Worm (Caenorhabditis elegans) whole organism, L1 larva: Measurements from ENCODE around the gene mks-3.

ENCODE experiments used
- C16A3.4 ChIP-seq: fragments of 150-350 bp; optimal IDR thresholded peaks from 2 replicates; lab custom pipeline; 2014; ENCODE audit warnings: missing biosample characterization, missing genetic modification characterization
- C34B4.2 ChIP-seq: sonication (generic microtip); optimal IDR thresholded peaks from 2 replicates; lab custom pipeline; 2017; ENCODE audit warnings: mild to moderate bottlenecking, missing genetic modification characterization, missing compliant biosample characterization
- Y116A8C.19 ChIP-seq: sonication (generic microtip); optimal IDR thresholded peaks from 2 replicates; lab custom pipeline; 2016; ENCODE audit warnings: missing compliant biosample characterization, missing genetic modification characterization, borderline replicate concordance
- alr-1 ChIP-seq: fragments of 200-800 bp; sonication (Bioruptor generic); optimal IDR thresholded peaks from 2 replicates; lab custom pipeline; 2018; ENCODE audit warnings: borderline replicate concordance, mild to moderate bottlenecking, missing genetic modification characterization, missing compliant biosample characterization
- aly-2 ChIP-seq: fragments of 150-350 bp; optimal IDR thresholded peaks from 2 replicates; lab custom pipeline; 2014; ENCODE audit warnings: missing biosample characterization, missing genetic modification characterization
- ama-1 ChIP-seq: fragments of 150-350 bp; optimal IDR thresholded peaks from 2 replicates; lab custom pipeline; 2014
- blmp-1 ChIP-seq: fragments of 150-350 bp; optimal IDR thresholded peaks from 2 replicates; lab custom pipeline; 2014; ENCODE audit warnings: missing biosample characterization, missing genetic modification characterization
- ceh-63 ChIP-seq: fragments of 200-800 bp; sonication (Bioruptor generic); optimal IDR thresholded peaks from 2 replicates; lab custom pipeline; 2018; ENCODE audit warnings: mild to moderate bottlenecking, missing genetic modification characterization, missing compliant biosample characterization
- ceh-8 ChIP-seq: fragments of 200-800 bp; sonication (Bioruptor generic); optimal IDR thresholded peaks from 2 replicates; lab custom pipeline; 2018; ENCODE audit warnings: mild to moderate bottlenecking, missing genetic modification characterization, moderate library complexity, missing compliant biosample characterization
- ceh-90 ChIP-seq: sonication (generic microtip); optimal IDR thresholded peaks from 2 replicates; lab custom pipeline; 2016; ENCODE audit warnings: missing genetic modification characterization, missing compliant biosample characterization
- ces-1 ChIP-seq: fragments of 150-350 bp; optimal IDR thresholded peaks from 2 replicates; lab custom pipeline; 2014; ENCODE audit warnings: missing biosample characterization, missing genetic modification reagents, missing genetic modification characterization
- dpl-1 ChIP-seq, 3 experiments: fragments of 150-350 bp in 2 of 3; sonication (generic microtip) in 1 of 3; optimal IDR thresholded peaks; 2 replicates each; lab custom pipeline; 2014 to 2017; ENCODE audit warnings: missing biosample characterization in 3 of 3, missing genetic modification characterization in 3 of 3, missing genetic modification reagents in 3 of 3
- dsc-1 ChIP-seq: sonication (generic microtip); optimal IDR thresholded peaks from 2 replicates; lab custom pipeline; 2016; ENCODE audit warnings: mild to moderate bottlenecking, missing genetic modification characterization, missing compliant biosample characterization
- egl-13 ChIP-seq: sonication (generic microtip); optimal IDR thresholded peaks from 2 replicates; lab custom pipeline; 2016; ENCODE audit warnings: missing genotype, missing genetic modification reagents, missing genetic modification characterization, missing compliant biosample characterization
- elt-2 ChIP-seq: sonication (generic microtip); optimal IDR thresholded peaks from 2 replicates; lab custom pipeline; 2016; ENCODE audit warnings: missing genetic modification characterization, mild to moderate bottlenecking, inconsistent platforms, missing compliant biosample characterization, missing genetic modification reagents
- elt-3 ChIP-seq, 6 experiments: fragments of 150-350 bp in 1 of 6; sonication (generic microtip); optimal IDR thresholded peaks; 2 replicates each; lab custom pipeline; 2017 to 2018; ENCODE audit warnings: missing biosample characterization in 6 of 6, missing genetic modification characterization in 6 of 6, inconsistent platforms in 1 of 6
- fkh-4 ChIP-seq: sonication (generic microtip); optimal IDR thresholded peaks from 2 replicates; lab custom pipeline; 2016; ENCODE audit warnings: missing compliant biosample characterization, missing genetic modification characterization, borderline replicate concordance
- fos-1 ChIP-seq: fragments of 150-350 bp; optimal IDR thresholded peaks from 2 replicates; lab custom pipeline; 2014; ENCODE audit warnings: missing biosample characterization, missing genetic modification characterization
- hpl-2 ChIP-seq: fragments of 150-350 bp; optimal IDR thresholded peaks from 2 replicates; lab custom pipeline; 2014; ENCODE audit warnings: missing biosample characterization, missing genetic modification reagents, missing genetic modification characterization
- lin-14 ChIP-seq: fragments of 200-800 bp; sonication (Bioruptor generic); optimal IDR thresholded peaks from 2 replicates; lab custom pipeline; 2018; ENCODE audit warnings: mild to moderate bottlenecking, missing genetic modification characterization, moderate library complexity, missing compliant biosample characterization
- lin-15B ChIP-seq: fragments of 150-350 bp; sonication (generic microtip); optimal IDR thresholded peaks from 3 replicates; lab custom pipeline; 2014; ENCODE audit warnings: missing biosample characterization, missing genetic modification characterization
- mab-9 ChIP-seq: fragments of 200-800 bp; sonication (Bioruptor generic); IDR thresholded peaks from 2 replicates; pipeline ENCODE4 v1.3.6; 2022; ENCODE audit warnings: missing genetic modification reagents, missing genetic modification characterization, missing compliant biosample characterization
- mep-1 ChIP-seq: fragments of 150-350 bp; optimal IDR thresholded peaks from 2 replicates; lab custom pipeline; 2014; ENCODE audit warnings: missing biosample characterization, missing genetic modification characterization
- nhr-19 ChIP-seq: fragments of 200-800 bp; sonication (Bioruptor generic); conservative IDR thresholded peaks from 2 replicates; pipeline ENCODE4 v1.3.6; 2022; ENCODE audit warnings: missing genetic modification characterization, missing compliant biosample characterization
- nhr-28 ChIP-seq: fragments of 150-350 bp; optimal IDR thresholded peaks from 2 replicates; lab custom pipeline; 2014; ENCODE audit warnings: missing biosample characterization, missing genetic modification characterization
- nhr-71 ChIP-seq: sonication (generic microtip); optimal IDR thresholded peaks from 2 replicates; lab custom pipeline; 2016; ENCODE audit warnings: mild to moderate bottlenecking, missing genetic modification characterization, moderate library complexity, missing compliant biosample characterization
- nhr-76 ChIP-seq: sonication (generic microtip); optimal IDR thresholded peaks from 2 replicates; lab custom pipeline; 2017; ENCODE audit warnings: missing biosample characterization, missing genetic modification characterization
- nhr-77 ChIP-seq: fragments of 150-350 bp; optimal IDR thresholded peaks from 2 replicates; lab custom pipeline; 2014; ENCODE audit warnings: missing biosample characterization, missing genetic modification characterization
- nhr-84 ChIP-seq: sonication (generic microtip); optimal IDR thresholded peaks from 2 replicates; lab custom pipeline; 2017; ENCODE audit warnings: missing biosample characterization, missing genetic modification characterization
- nhr-90 ChIP-seq: sonication (generic microtip); optimal IDR thresholded peaks from 2 replicates; lab custom pipeline; 2016; ENCODE audit warnings: mild to moderate bottlenecking, missing genetic modification characterization, missing compliant biosample characterization; ENCODE audit not compliant: poor library complexity
- pax-3 ChIP-seq: fragments of 200-800 bp; sonication (Bioruptor generic); optimal IDR thresholded peaks from 2 replicates; lab custom pipeline; 2018; ENCODE audit warnings: mild to moderate bottlenecking, missing genetic modification characterization, moderate library complexity, missing compliant biosample characterization
- rnt-1 ChIP-seq: sonication (generic microtip); optimal IDR thresholded peaks from 2 replicates; lab custom pipeline; 2016; ENCODE audit warnings: mild to moderate bottlenecking, missing genetic modification characterization, moderate library complexity, missing compliant biosample characterization
- snu-23 ChIP-seq: sonication (generic microtip); optimal IDR thresholded peaks from 2 replicates; lab custom pipeline; 2016; ENCODE audit warnings: missing genetic modification characterization, missing compliant biosample characterization
- sox-4 ChIP-seq: sonication (generic microtip); optimal IDR thresholded peaks from 2 replicates; lab custom pipeline; 2016; ENCODE audit warnings: missing genetic modification characterization, missing compliant biosample characterization
- swsn-7 ChIP-seq: sonication (generic microtip); optimal IDR thresholded peaks from 2 replicates; lab custom pipeline; 2016; ENCODE audit warnings: missing genetic modification characterization, missing compliant biosample characterization
- unc-30 ChIP-seq: sonication (generic microtip); optimal IDR thresholded peaks from 2 replicates; lab custom pipeline; 2017; ENCODE audit warnings: missing biosample characterization, missing genetic modification characterization
- unc-62 ChIP-seq: fragments of 150-350 bp; optimal IDR thresholded peaks from 2 replicates; lab custom pipeline; 2014; ENCODE audit warnings: missing biosample characterization, missing genetic modification reagents, missing genetic modification characterization
- unc-86 ChIP-seq: sonication (generic microtip); optimal IDR thresholded peaks from 2 replicates; lab custom pipeline; 2016; ENCODE audit warnings: missing genetic modification characterization, missing compliant biosample characterization
- xbp-1 ChIP-seq: sonication (generic microtip); optimal IDR thresholded peaks from 2 replicates; lab custom pipeline; 2016; ENCODE audit warnings: missing genetic modification characterization, missing compliant biosample characterization
- zag-1 ChIP-seq: fragments of 150-350 bp; optimal IDR thresholded peaks from 2 replicates; lab custom pipeline; 2014; ENCODE audit warnings: missing biosample characterization, missing genetic modification characterization
- ztf-11 ChIP-seq, 2 experiments: sonication (generic microtip); optimal IDR thresholded peaks; 2 replicates each; lab custom pipeline; 2016 to 2017; ENCODE audit warnings: missing genetic modification characterization in 2 of 2, missing biosample characterization in 1 of 2, missing compliant biosample characterization in 1 of 2
- ztf-4 ChIP-seq: fragments of 150-350 bp; optimal IDR thresholded peaks from 2 replicates; lab custom pipeline; 2014; ENCODE audit warnings: missing biosample characterization, missing genetic modification characterization

mks-3 gene

ce11 chrII:7545364-7545763 is 38.1 kb downstream of the mks-3 start:
- TF ChIP-seq blmp-1 (tag; lab: Kevin White, UChicago) (peak; percentile 97), nhr-76 (tag; lab: Kevin White, UChicago) (no peak), Y116A8C.19 (tag; lab: Kevin White, UChicago) (no peak), ztf-4 (tag; lab: Kevin White, UChicago) (peak; percentile 17), ces-1 (GFP tag; lab: Kevin White, UChicago) (no peak), ama-1 (lab: Kevin White, UChicago) (peak; percentile 85), nhr-90 (tag; lab: Kevin White, UChicago) (no peak), ztf-11 (tag; optimal IDR thresholded peaks at IDR 0.05; lab: Kevin White, UChicago) (no peak), snu-23 (GFP tag; lab: Kevin White, UChicago) (no peak), pax-3 (no peak), lin-14 (GFP tag; lab: Kevin White, UChicago) (no peak), xbp-1 (no peak), ceh-8 (no peak)

ce11 chrII:7544782-7545181 is 38.7 kb downstream of the mks-3 start:
- TF ChIP-seq nhr-71 (tag; lab: Kevin White, UChicago) (no peak), sox-4 (tag; lab: Kevin White, UChicago) (no peak), lin-15B (tag; lab: Kevin White, UChicago) (no peak), fos-1 (tag; lab: Kevin White, UChicago) (no peak), ceh-90 (tag; lab: Kevin White, UChicago) (no peak), nhr-19 (GFP tag; lab: Robert Waterston, UW) (no peak), ceh-63 (GFP tag; lab: Kevin White, UChicago) (no peak), elt-3 (tag; optimal IDR thresholded peaks at IDR 0.05; lab: Kevin White, UChicago) (no peak), unc-30 (tag; lab: Kevin White, UChicago) (no peak), nhr-84 (tag; lab: Kevin White, UChicago) (no peak), swsn-7 (tag; lab: Kevin White, UChicago) (no peak), lin-14 (GFP tag; lab: Kevin White, UChicago) (no peak)

- TF ChIP-seq blmp-1 (tag; lab: Kevin White, UChicago) (peak; percentile 9), hpl-2 (GFP tag; lab: Kevin White, UChicago) (no peak)
Measured at ce11 chrII:7543808-7544207, 39.6 kb downstream of the mks-3 start, which contains the start of gene rol-8. Gene rol-8 (plus strand): TSS chrII:7544108.

ce11 chrII:7542952-7543351 is 40.5 kb downstream of the mks-3 start:
- TF ChIP-seq blmp-1 (tag; lab: Kevin White, UChicago): peak; percentile 58
- no peak for TF ChIP-seq nhr-77 (tag; lab: Kevin White, UChicago)
- TF ChIP-seq, all 84 proteins: peak for 1

ce11 chrII:7537603-7538230 is 45.7 kb downstream of the mks-3 start, which contains the start of gene nfi-1:
Gene nfi-1 (plus strand): TSS chrII:7538180.
- TF ChIP-seq pax-3 (no peak), ceh-8 (no peak), Y116A8C.19 (tag; lab: Kevin White, UChicago) (no peak), aly-2 (no peak), rnt-1 (tag; lab: Kevin White, UChicago) (peak; percentile 72), nhr-28 (tag; lab: Kevin White, UChicago) (no peak), dsc-1 (tag; lab: Kevin White, UChicago) (no peak), zag-1 (tag; lab: Kevin White, UChicago) (no peak), mab-9 (GFP tag; lab: Robert Waterston, UW) (no peak), elt-3 (tag; optimal IDR thresholded peaks at IDR 0.05; lab: Kevin White, UChicago) (peak in 1 of 6 experiments; percentile 50), C34B4.2 (tag; lab: Kevin White, UChicago) (no peak), alr-1 (tag; lab: Kevin White, UChicago) (no peak), egl-13 (tag; lab: Kevin White, UChicago) (no peak), mep-1 (tag; lab: Kevin White, UChicago) (peak; percentile 56), fkh-4 (tag; lab: Kevin White, UChicago) (no peak), dpl-1 (GFP tag; optimal IDR thresholded peaks at IDR 0.05; lab: Kevin White, UChicago) (peak; percentile 65 to 87 (median 76)), unc-86 (tag; lab: Kevin White, UChicago) (no peak), C16A3.4 (tag; lab: Kevin White, UChicago) (peak; percentile 72), xbp-1 (peak; percentile 53), elt-2 (tag; lab: Kevin White, UChicago) (no peak), swsn-7 (tag; lab: Kevin White, UChicago) (peak; percentile 17), unc-62 (no peak), ceh-63 (GFP tag; lab: Kevin White, UChicago) (no peak), ama-1 (lab: Kevin White, UChicago) (no peak), nhr-90 (tag; lab: Kevin White, UChicago) (peak; percentile 11), fos-1 (tag; lab: Kevin White, UChicago) (no peak)
